Worm (Caenorhabditis elegans) whole organism, L3 larva: ENCODE data around the gene stau-1.

Experiments used
- egl-27 ChIP-seq: sonication (generic microtip); optimal IDR thresholded peaks from 4 replicates; lab custom pipeline; 2017; ENCODE audit warnings: missing biosample characterization, missing genetic modification reagents, missing genetic modification characterization
- elt-1 ChIP-seq: fragments of 150-350 bp; optimal IDR thresholded peaks from 2 replicates; lab custom pipeline; 2014; ENCODE audit warnings: missing biosample characterization, missing genetic modification characterization
- fkh-2 ChIP-seq: fragments of 150-350 bp; optimal IDR thresholded peaks from 2 replicates; lab custom pipeline; 2014; ENCODE audit warnings: missing biosample characterization, missing genetic modification reagents, missing genetic modification characterization
- lin-39 ChIP-seq: fragments of 150-350 bp; optimal IDR thresholded peaks from 2 replicates; lab custom pipeline; 2018; ENCODE audit warnings: missing biosample characterization, missing genetic modification reagents, missing genetic modification characterization
- nhr-76 ChIP-seq: fragments of 150-350 bp; sonication (generic microtip); optimal IDR thresholded peaks from 5 replicates; lab custom pipeline; 2014; ENCODE audit warnings: missing biosample characterization, missing genetic modification characterization
- pha-4 ChIP-seq: fragments of 150-350 bp; optimal IDR thresholded peaks from 2 replicates; lab custom pipeline; 2014; ENCODE audit warnings: missing biosample characterization, missing genetic modification reagents, missing genetic modification characterization
- pqm-1 ChIP-seq: fragments of 150-350 bp; optimal IDR thresholded peaks from 2 replicates; lab custom pipeline; 2017; ENCODE audit warnings: missing biosample characterization, missing genetic modification characterization, inconsistent platforms
- sea-2 ChIP-seq: fragments of 150-350 bp; sonication (generic microtip); optimal IDR thresholded peaks from 4 replicates; lab custom pipeline; 2014; ENCODE audit warnings: missing biosample characterization, missing genetic modification reagents, missing genetic modification characterization
- unc-62 ChIP-seq: fragments of 150-350 bp; sonication (generic microtip); optimal IDR thresholded peaks from 4 replicates; lab custom pipeline; 2014; ENCODE audit warnings: missing biosample characterization, missing genetic modification reagents, missing genetic modification characterization

DNA sequence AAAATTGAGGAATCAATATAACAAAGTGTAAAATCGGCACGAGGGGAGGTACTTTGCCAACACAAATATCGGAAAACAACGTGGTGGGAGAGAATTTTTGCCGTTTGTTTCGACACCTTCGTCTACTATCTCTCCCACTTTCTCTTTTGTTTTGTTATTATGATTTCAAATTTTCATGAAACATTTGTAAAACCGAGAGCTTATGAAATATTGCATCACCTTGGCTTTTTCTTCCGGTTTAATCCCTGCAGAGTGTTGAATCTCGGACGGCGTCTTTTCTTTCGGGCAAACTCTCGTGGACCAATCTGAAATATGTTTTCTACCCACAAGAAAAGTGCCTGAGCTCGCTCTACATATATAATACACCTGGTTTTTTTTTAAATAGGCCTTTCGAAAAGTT lies 9.2 kb upstream of the stau-1 start:
- TF ChIP-seq pqm-1 (no peak), lin-39 (tag; lab: Kevin White, UChicago) (no peak), pha-4 (no peak), sea-2 (no peak), elt-1 (tag; lab: Kevin White, UChicago) (no peak), fkh-2 (no peak), nhr-76 (no peak), unc-62 (GFP tag; lab: Kevin White, UChicago) (no peak), egl-27 (tag; lab: Kevin White, UChicago) (no peak)
